Worm (Caenorhabditis elegans): ENCODE measurements around the gene nhr-124.

- no peak for TF ChIP-seq aly-2 (tag; optimal IDR thresholded peaks at IDR 0.05)
- no peak for TF ChIP-seq isw-1 (GFP tag; IDR thresholded peaks at IDR 0.05)
- TF ChIP-seq alr-1 (tag; optimal IDR thresholded peaks at IDR 0.05; ENCODE audit: borderline replicate concordance), result no peak
- TF ChIP-seq ama-1 (optimal IDR thresholded peaks at IDR 0.05), result no peak
- no peak for TF ChIP-seq lsy-2 (tag; optimal IDR thresholded peaks at IDR 0.05)
- TF ChIP-seq fkh-8 (tag; optimal IDR thresholded peaks at IDR 0.05), result no peak
- no peak for TF ChIP-seq unc-62 (GFP tag; optimal IDR thresholded peaks at IDR 0.05)
- TF ChIP-seq blmp-1 (tag; optimal IDR thresholded peaks at IDR 0.05), result no peak
- TF ChIP-seq irx-1 (tag; optimal IDR thresholded peaks at IDR 0.05), result no peak
- no peak for TF ChIP-seq fos-1 (tag; optimal IDR thresholded peaks at IDR 0.05)
- TF ChIP-seq ceh-82 (tag; optimal IDR thresholded peaks at IDR 0.05), result no peak
- no peak for TF ChIP-seq nhr-28 (tag; optimal IDR thresholded peaks at IDR 0.05)
Observed at ce11 chrV:3931326-3931725, 45.3 kb upstream of the nhr-124 start, which contains the start of gene srx-63.
